Worm (Caenorhabditis elegans) whole organism, mixed stage, embryonic: ENCODE measurements around the gene T24E12.11.

Experiments
- M03D4.4 ChIP-seq: sonication (generic microtip); optimal IDR thresholded peaks from 2 replicates; lab custom pipeline; 2017; ENCODE audit warnings: mild to moderate bottlenecking, missing genetic modification characterization, missing compliant biosample characterization
- bed-3 ChIP-seq: fragments of 200-800 bp; sonication (Bioruptor generic); optimal IDR thresholded peaks from 3 replicates; lab custom pipeline; 2018; ENCODE audit warnings: mild to moderate bottlenecking, missing genetic modification characterization, moderate library complexity, missing compliant biosample characterization
- blmp-1 ChIP-seq: fragments of 150-350 bp; optimal IDR thresholded peaks from 2 replicates; lab custom pipeline; 2014; ENCODE audit warnings: missing biosample characterization, missing genetic modification characterization
- ceh-43 ChIP-seq: fragments of 200-800 bp; sonication (Bioruptor generic); optimal IDR thresholded peaks from 2 replicates; lab custom pipeline; 2018; ENCODE audit warnings: mild to moderate bottlenecking, missing genetic modification characterization, moderate library complexity, missing compliant biosample characterization
- ceh-83 ChIP-seq: fragments of 200-800 bp; sonication (Bioruptor generic); optimal IDR thresholded peaks from 2 replicates; lab custom pipeline; 2018; ENCODE audit warnings: mild to moderate bottlenecking, missing genetic modification characterization, missing compliant biosample characterization
- ces-1 ChIP-seq: fragments of 150-350 bp; optimal IDR thresholded peaks from 2 replicates; lab custom pipeline; 2014; ENCODE audit warnings: missing biosample characterization, missing genetic modification reagents, missing genetic modification characterization
- cnd-1 ChIP-seq: fragments of 200-800 bp; sonication (Bioruptor generic); optimal IDR thresholded peaks from 2 replicates; lab custom pipeline; 2018; ENCODE audit warnings: mild to moderate bottlenecking, missing genetic modification characterization, missing compliant biosample characterization
- drap-1 ChIP-seq: fragments of 200-800 bp; sonication (Bioruptor generic); optimal IDR thresholded peaks from 3 replicates; lab custom pipeline; 2018; ENCODE audit warnings: mild to moderate bottlenecking, missing genetic modification characterization, missing compliant biosample characterization
- elt-1 ChIP-seq: sonication (generic microtip); optimal IDR thresholded peaks from 2 replicates; lab custom pipeline; 2017; ENCODE audit warnings: missing genetic modification characterization, mild to moderate bottlenecking, missing compliant biosample characterization, antibody characterized with exemption, moderate library complexity, borderline replicate concordance; ENCODE audit not compliant: insufficient read depth
- flh-1 ChIP-seq: fragments of 200-800 bp; sonication (Bioruptor generic); optimal IDR thresholded peaks from 2 replicates; lab custom pipeline; 2018; ENCODE audit warnings: mild to moderate bottlenecking, missing genetic modification characterization, moderate library complexity, missing compliant biosample characterization
- ham-2 ChIP-seq: fragments of 200-800 bp; sonication (Bioruptor generic); optimal IDR thresholded peaks from 2 replicates; lab custom pipeline; 2018; ENCODE audit warnings: mild to moderate bottlenecking, missing genetic modification characterization, missing compliant biosample characterization
- hlh-1 ChIP-seq: fragments of 150-350 bp; optimal IDR thresholded peaks from 2 replicates; lab custom pipeline; 2014; ENCODE audit warnings: missing biosample characterization, missing genetic modification reagents, missing genetic modification characterization
- lin-13 ChIP-seq: fragments of 150-350 bp; optimal IDR thresholded peaks from 2 replicates; lab custom pipeline; 2014; ENCODE audit warnings: missing biosample characterization, missing genetic modification characterization
- lin-32 ChIP-seq: fragments of 200-800 bp; sonication (Bioruptor generic); optimal IDR thresholded peaks from 2 replicates; lab custom pipeline; 2018; ENCODE audit warnings: mild to moderate bottlenecking, missing genetic modification characterization, missing compliant biosample characterization
- lsy-2 ChIP-seq: fragments of 150-350 bp; optimal IDR thresholded peaks from 2 replicates; lab custom pipeline; 2014; ENCODE audit warnings: missing biosample characterization, missing genetic modification characterization
- mep-1 ChIP-seq: fragments of 150-350 bp; optimal IDR thresholded peaks from 2 replicates; lab custom pipeline; 2017; ENCODE audit warnings: missing biosample characterization, missing genetic modification reagents, missing genetic modification characterization, inconsistent platforms
- nhr-12 ChIP-seq: fragments of 150-350 bp; optimal IDR thresholded peaks from 2 replicates; lab custom pipeline; 2014; ENCODE audit warnings: missing biosample characterization, missing genetic modification characterization
- nhr-2 ChIP-seq: fragments of 150-350 bp; optimal IDR thresholded peaks from 2 replicates; lab custom pipeline; 2014; ENCODE audit warnings: missing biosample characterization, missing genetic modification characterization
- nhr-237 ChIP-seq: fragments of 150-350 bp; optimal IDR thresholded peaks from 2 replicates; lab custom pipeline; 2014; ENCODE audit warnings: missing biosample characterization, missing genetic modification characterization
- nhr-28 ChIP-seq: fragments of 150-350 bp; optimal IDR thresholded peaks from 2 replicates; lab custom pipeline; 2014; ENCODE audit warnings: missing biosample characterization, missing genetic modification characterization
- nhr-76 ChIP-seq: sonication (generic microtip); optimal IDR thresholded peaks from 2 replicates; lab custom pipeline; 2017; ENCODE audit warnings: missing biosample characterization, missing genetic modification characterization
- pha-4 ChIP-seq: fragments of 150-350 bp; optimal IDR thresholded peaks from 2 replicates; lab custom pipeline; 2018; ENCODE audit warnings: missing biosample characterization, missing genetic modification reagents, missing genetic modification characterization
- sem-2 ChIP-seq: fragments of 200-800 bp; sonication (Bioruptor generic); optimal IDR thresholded peaks from 2 replicates; lab custom pipeline; 2018; ENCODE audit warnings: mild to moderate bottlenecking, missing genetic modification characterization, missing compliant biosample characterization
- snpc-4 ChIP-seq: fragments of 150-350 bp; optimal IDR thresholded peaks from 2 replicates; lab custom pipeline; 2014; ENCODE audit warnings: missing biosample characterization, missing genetic modification characterization
- sptf-1 ChIP-seq: sonication (generic microtip); optimal IDR thresholded peaks from 2 replicates; lab custom pipeline; 2017; ENCODE audit warnings: mild to moderate bottlenecking, missing genetic modification characterization, moderate library complexity, missing compliant biosample characterization
- tbx-8 ChIP-seq: fragments of 200-800 bp; sonication (Bioruptor generic); optimal IDR thresholded peaks from 2 replicates; lab custom pipeline; 2018; ENCODE audit warnings: mild to moderate bottlenecking, missing genetic modification characterization, moderate library complexity, missing compliant biosample characterization
- unc-120 ChIP-seq: sonication (generic microtip); optimal IDR thresholded peaks from 2 replicates; lab custom pipeline; 2017; ENCODE audit warnings: missing genetic modification characterization, missing compliant biosample characterization; ENCODE audit not compliant: poor library complexity, severe bottlenecking
- unc-39 ChIP-seq: fragments of 150-350 bp; optimal IDR thresholded peaks from 2 replicates; lab custom pipeline; 2014; ENCODE audit warnings: missing biosample characterization, missing genetic modification characterization
- unc-62 ChIP-seq: fragments of 150-350 bp; optimal IDR thresholded peaks from 2 replicates; lab custom pipeline; 2014; ENCODE audit warnings: missing biosample characterization, missing genetic modification reagents, missing genetic modification characterization
- zip-8 ChIP-seq: fragments of 150-350 bp; optimal IDR thresholded peaks from 2 replicates; lab custom pipeline; 2014; ENCODE audit warnings: missing biosample characterization, missing genetic modification characterization
- ztf-11 ChIP-seq: fragments of 150-350 bp; optimal IDR thresholded peaks from 2 replicates; lab custom pipeline; 2014; ENCODE audit warnings: missing biosample characterization, missing genetic modification characterization

The T24E12.11 gene

DNA sequence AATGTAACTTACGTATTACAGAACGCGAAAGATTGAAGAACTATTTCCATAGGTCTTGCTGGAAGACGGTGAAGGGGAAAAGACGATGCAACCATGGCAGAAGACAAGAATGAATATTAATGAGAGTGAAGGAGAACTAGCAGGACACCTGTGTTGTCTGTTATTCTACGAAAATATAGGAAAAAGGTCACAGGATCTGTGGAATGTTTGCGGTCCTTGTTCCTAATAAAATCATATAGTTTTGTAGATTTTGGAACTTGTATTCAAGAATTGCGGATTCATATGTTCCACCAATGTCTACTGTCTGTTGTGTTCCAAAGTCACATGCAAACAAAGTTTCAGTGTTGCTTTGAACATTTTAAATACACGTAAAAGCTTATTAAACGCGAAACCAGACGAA, 27.2 kb downstream of the T24E12.11 start, which contains the start of gene sdz-11:
sdz-11 (minus strand) TSS at position 101 of the 400 bp plus-strand sequence.
- no peak for TF ChIP-seq blmp-1 (tag; lab: Kevin White, UChicago)
- no peak for TF ChIP-seq cnd-1 (tag; lab: Kevin White, UChicago)
- TF ChIP-seq unc-39 (tag; lab: Kevin White, UChicago): no peak
- TF ChIP-seq ztf-11 (tag; lab: Kevin White, UChicago): no peak
- TF ChIP-seq nhr-12 (tag; lab: Kevin White, UChicago): no peak
- no peak for TF ChIP-seq hlh-1 (tag; lab: Kevin White, UChicago)
- TF ChIP-seq nhr-237 (tag; lab: Kevin White, UChicago): no peak
- no peak for TF ChIP-seq tbx-8 (GFP tag; lab: Kevin White, UChicago)
- TF ChIP-seq nhr-76 (tag; lab: Kevin White, UChicago): no peak
- TF ChIP-seq elt-1 (tag; lab: Kevin White, UChicago): no peak
- no peak for TF ChIP-seq drap-1 (GFP tag; lab: Kevin White, UChicago)
- no peak for TF ChIP-seq ceh-83 (GFP tag; lab: Kevin White, UChicago)
- no peak for TF ChIP-seq bed-3 (GFP tag; lab: Kevin White, UChicago)

DNA sequence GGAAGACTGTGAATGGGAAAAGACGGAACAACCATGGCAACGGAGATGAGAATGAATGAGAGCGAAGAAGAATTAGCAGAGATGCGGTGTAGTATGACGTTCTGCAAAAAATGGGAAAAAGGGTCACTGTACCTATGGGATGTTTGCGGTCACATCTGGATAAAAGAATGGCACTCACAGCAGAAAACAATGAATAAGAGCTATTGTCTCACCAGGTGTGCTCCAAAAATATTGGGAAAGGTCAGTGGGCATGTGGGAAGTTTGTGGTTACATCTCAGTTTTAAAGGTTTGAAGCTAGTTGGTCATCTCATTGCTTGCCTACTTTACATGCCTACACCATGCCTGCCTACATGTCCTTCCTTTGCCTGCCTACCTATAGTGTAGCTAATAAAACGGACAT, 28.7 kb downstream of the T24E12.11 start, which contains the start of gene fbxb-91:
fbxb-91 (minus strand) TSS at position 101 of the 400 bp plus-strand sequence.
- TF ChIP-seq ceh-43 (GFP tag; lab: Kevin White, UChicago): no peak
- no peak for TF ChIP-seq zip-8 (tag; lab: Kevin White, UChicago)
- no peak for TF ChIP-seq snpc-4
- no peak for TF ChIP-seq sem-2 (GFP tag; lab: Kevin White, UChicago)
- TF ChIP-seq mep-1 (tag; lab: Kevin White, UChicago): no peak
- no peak for TF ChIP-seq lsy-2 (tag; lab: Kevin White, UChicago)
- no peak for TF ChIP-seq elt-1 (tag; lab: Kevin White, UChicago)
- no peak for TF ChIP-seq flh-1 (GFP tag; lab: Kevin White, UChicago)
- TF ChIP-seq, all 35 proteins: peak for 0

- TF ChIP-seq unc-39 (tag; lab: Kevin White, UChicago) (no peak), sem-2 (GFP tag; lab: Kevin White, UChicago) (no peak), nhr-28 (tag; lab: Kevin White, UChicago) (no peak), M03D4.4 (tag; lab: Kevin White, UChicago) (no peak), elt-1 (tag; lab: Kevin White, UChicago) (no peak), ceh-43 (GFP tag; lab: Kevin White, UChicago) (no peak), blmp-1 (tag; lab: Kevin White, UChicago) (no peak), flh-1 (GFP tag; lab: Kevin White, UChicago) (no peak), mep-1 (tag; lab: Kevin White, UChicago) (no peak), snpc-4 (no peak), lin-32 (no peak), ztf-11 (tag; lab: Kevin White, UChicago) (no peak), zip-8 (tag; lab: Kevin White, UChicago) (no peak), ham-2 (GFP tag; lab: Kevin White, UChicago) (no peak), unc-62 (GFP tag; lab: Kevin White, UChicago) (no peak)
These were observed 30.6 kb downstream of the T24E12.11 start, which contains the start of gene fbxb-90 for ce11 chrII:3748719-3749118. Gene fbxb-90, minus strand, starts transcription at chrII:3748819.

DNA sequence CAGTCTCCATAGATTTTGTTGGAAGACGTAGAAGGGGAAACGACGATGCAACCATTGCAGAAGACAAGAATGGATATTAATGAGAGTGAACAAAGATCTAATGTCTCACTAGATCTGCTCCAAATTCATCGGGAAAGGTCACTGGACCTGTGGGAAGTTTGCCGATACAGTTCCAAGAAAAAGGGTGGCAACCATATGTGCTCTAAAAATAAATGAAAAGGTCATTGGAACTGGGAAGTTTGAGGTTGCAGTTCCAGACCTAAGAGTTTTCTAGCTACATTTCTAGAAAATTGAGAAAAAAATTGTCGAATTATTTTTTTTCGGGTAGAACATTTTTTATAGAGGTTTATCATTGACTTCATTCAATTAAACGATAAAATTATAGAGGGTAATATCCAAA, 32.0 kb downstream of the T24E12.11 start, which contains the start of gene fbxb-92:
fbxb-92 (minus strand) TSS at position 101 of the 400 bp plus-strand sequence.
- TF ChIP-seq sem-2 (GFP tag; lab: Kevin White, UChicago) (no peak), bed-3 (GFP tag; lab: Kevin White, UChicago) (no peak), snpc-4 (no peak), mep-1 (tag; lab: Kevin White, UChicago) (no peak), ham-2 (GFP tag; lab: Kevin White, UChicago) (no peak), M03D4.4 (tag; lab: Kevin White, UChicago) (no peak), blmp-1 (tag; lab: Kevin White, UChicago) (no peak), flh-1 (GFP tag; lab: Kevin White, UChicago) (no peak), unc-120 (tag; lab: Kevin White, UChicago) (no peak)

ce11 chrII:3743684-3744200, 35.6 kb downstream of the T24E12.11 start, which contains the start of gene nta-1:
Gene nta-1, minus strand, starts transcription at chrII:3743814.
- TF ChIP-seq sptf-1 (tag; lab: Kevin White, UChicago) (no peak), pha-4 (no peak), lin-13 (tag; lab: Kevin White, UChicago) (no peak), unc-62 (GFP tag; lab: Kevin White, UChicago) (no peak), nhr-76 (tag; lab: Kevin White, UChicago) (no peak), unc-39 (tag; lab: Kevin White, UChicago) (no peak), nhr-2 (tag; lab: Kevin White, UChicago) (no peak), cnd-1 (tag; lab: Kevin White, UChicago) (no peak), lin-32 (no peak), elt-1 (tag; lab: Kevin White, UChicago) (no peak), ces-1 (no peak), drap-1 (GFP tag; lab: Kevin White, UChicago) (no peak), tbx-8 (GFP tag; lab: Kevin White, UChicago) (no peak), blmp-1 (tag; lab: Kevin White, UChicago) (no peak), lsy-2 (tag; lab: Kevin White, UChicago) (no peak)
